Worm (Caenorhabditis elegans): ENCODE measurements around the gene sri-7.

DNA sequence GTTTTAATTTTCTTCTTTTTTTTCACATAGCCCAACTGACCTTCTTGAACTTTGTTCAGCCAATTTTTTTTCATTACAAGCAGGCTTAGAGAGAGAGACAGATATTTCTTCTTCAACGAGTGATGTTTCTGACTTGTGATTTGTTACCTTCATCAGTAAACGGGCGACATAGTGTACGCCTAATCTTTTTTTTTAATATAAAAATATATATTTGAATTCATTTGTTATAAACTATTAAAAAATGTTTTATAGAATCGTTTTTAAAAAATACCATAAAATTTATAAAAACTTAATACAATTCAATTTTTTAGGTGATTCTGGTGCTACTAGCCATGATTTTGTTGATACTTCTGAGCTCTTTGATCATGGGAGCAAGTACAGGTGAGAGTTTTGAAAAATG lies 17.7 kb downstream of the sri-7 start, which contains the start of gene T06E6.10:
- TF ChIP-seq nhr-77 (tag; optimal IDR thresholded peaks at IDR 0.05) = no peak
- no peak for TF ChIP-seq elt-1 (tag; optimal IDR thresholded peaks at IDR 0.05)
- no peak for TF ChIP-seq snpc-4 (tag; optimal IDR thresholded peaks at IDR 0.05)
